Worm (Caenorhabditis elegans) whole organism, L2 larva: Measurements from ENCODE around the gene nfx-1.

ENCODE experiments used
- R02D3.7 ChIP-seq: fragments of 150-350 bp; optimal IDR thresholded peaks from 2 replicates; lab custom pipeline; 2014; ENCODE audit warnings: missing biosample characterization, missing genetic modification characterization
- dmd-4 ChIP-seq: sonication (generic microtip); optimal IDR thresholded peaks from 2 replicates; lab custom pipeline; 2017; ENCODE audit warnings: missing biosample characterization, missing genetic modification characterization
- egl-27 ChIP-seq: sonication (generic microtip); optimal IDR thresholded peaks from 3 replicates; lab custom pipeline; 2017; ENCODE audit warnings: missing biosample characterization, missing genetic modification reagents, missing genetic modification characterization
- gmeb-1 ChIP-seq: fragments of 150-350 bp; optimal IDR thresholded peaks from 2 replicates; lab custom pipeline; 2014; ENCODE audit warnings: missing biosample characterization, missing genetic modification characterization
- nhr-11 ChIP-seq: fragments of 150-350 bp; optimal IDR thresholded peaks from 2 replicates; lab custom pipeline; 2014; ENCODE audit warnings: missing biosample characterization, missing genetic modification characterization
- nhr-6 ChIP-seq: fragments of 150-350 bp; optimal IDR thresholded peaks from 2 replicates; lab custom pipeline; 2014; ENCODE audit warnings: missing biosample characterization, missing genetic modification characterization
- skn-1 ChIP-seq: sonication (generic microtip); optimal IDR thresholded peaks from 2 replicates; lab custom pipeline; 2017; ENCODE audit warnings: missing biosample characterization, missing genetic modification characterization
- unc-39 ChIP-seq: fragments of 150-350 bp; optimal IDR thresholded peaks from 2 replicates; lab custom pipeline; 2014; ENCODE audit warnings: missing biosample characterization, missing genetic modification characterization
- unc-62 ChIP-seq: fragments of 150-350 bp; optimal IDR thresholded peaks from 2 replicates; lab custom pipeline; 2014; ENCODE audit warnings: missing biosample characterization, missing genetic modification reagents, missing genetic modification characterization

- TF ChIP-seq skn-1 (tag; lab: Kevin White, UChicago) = no peak
- TF ChIP-seq unc-39 = no peak
- no peak for TF ChIP-seq unc-62
- TF ChIP-seq R02D3.7 (tag; lab: Kevin White, UChicago) = no peak
- TF ChIP-seq dmd-4 (tag; lab: Kevin White, UChicago) = no peak
- TF ChIP-seq nhr-6 (tag; lab: Kevin White, UChicago) = no peak
- no peak for TF ChIP-seq nhr-11 (tag; lab: Kevin White, UChicago)
- no peak for TF ChIP-seq egl-27 (tag; lab: Kevin White, UChicago)
- no peak for TF ChIP-seq gmeb-1 (tag; lab: Kevin White, UChicago)
Measured at ce11 chrIII:6334364-6334763, 40.8 kb upstream of the nfx-1 start.
